Worm (Caenorhabditis elegans): ENCODE results near the gene srz-101.

The srz-101 gene

DNA sequence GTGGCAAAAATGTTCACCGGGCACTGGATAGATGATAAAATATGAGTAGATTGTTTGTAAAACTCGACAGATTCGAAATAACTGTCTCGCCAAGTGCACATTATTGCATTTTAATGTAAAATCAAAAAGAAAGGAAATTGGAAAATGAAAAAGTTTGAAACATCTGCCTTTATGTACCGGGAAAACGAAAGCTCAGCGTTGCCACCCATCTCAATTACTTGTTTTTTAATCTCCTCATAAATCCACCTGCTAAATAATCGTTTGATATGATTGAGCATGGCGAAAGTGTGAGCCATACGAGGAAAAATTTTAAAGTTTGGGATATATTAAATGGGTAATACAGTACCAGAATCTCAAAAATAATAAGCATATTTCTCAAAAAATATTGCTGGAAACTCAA, 21.9 kb downstream of the srz-101 start, which contains the start of gene srh-137:
Gene srh-137, minus strand, starts transcription at position 101 of the 400 bp plus-strand sequence.
- TF ChIP-seq eor-1 (tag; optimal IDR thresholded peaks at IDR 0.05) = no peak
- no peak for TF ChIP-seq lsy-12 (tag; optimal IDR thresholded peaks at IDR 0.05)
- no peak for TF ChIP-seq pqm-1 (tag; optimal IDR thresholded peaks at IDR 0.05)
- no peak for TF ChIP-seq daf-12 (tag; optimal IDR thresholded peaks at IDR 0.05)
- no peak for TF ChIP-seq lin-39 (tag; optimal IDR thresholded peaks at IDR 0.05)
- TF ChIP-seq sea-2 (GFP tag; optimal IDR thresholded peaks at IDR 0.05) = no peak
- no peak for TF ChIP-seq nhr-237 (tag; optimal IDR thresholded peaks at IDR 0.05)
- TF ChIP-seq nhr-67 (tag; optimal IDR thresholded peaks at IDR 0.05) = no peak
- TF ChIP-seq ceh-82 (tag; optimal IDR thresholded peaks at IDR 0.05) = no peak
- TF ChIP-seq nhr-76 (tag; optimal IDR thresholded peaks at IDR 0.05) = no peak
- no peak for TF ChIP-seq fkh-2 (tag; optimal IDR thresholded peaks at IDR 0.05)
- no peak for TF ChIP-seq elt-2 (tag; optimal IDR thresholded peaks at IDR 0.05)
- TF ChIP-seq nhr-11 (tag; optimal IDR thresholded peaks at IDR 0.05) = no peak
- TF ChIP-seq nfya-1 (tag; optimal IDR thresholded peaks at IDR 0.05; ENCODE audit: insufficient read depth) = no peak
- no peak for TF ChIP-seq nhr-25 (tag; optimal IDR thresholded peaks at IDR 0.05)

DNA sequence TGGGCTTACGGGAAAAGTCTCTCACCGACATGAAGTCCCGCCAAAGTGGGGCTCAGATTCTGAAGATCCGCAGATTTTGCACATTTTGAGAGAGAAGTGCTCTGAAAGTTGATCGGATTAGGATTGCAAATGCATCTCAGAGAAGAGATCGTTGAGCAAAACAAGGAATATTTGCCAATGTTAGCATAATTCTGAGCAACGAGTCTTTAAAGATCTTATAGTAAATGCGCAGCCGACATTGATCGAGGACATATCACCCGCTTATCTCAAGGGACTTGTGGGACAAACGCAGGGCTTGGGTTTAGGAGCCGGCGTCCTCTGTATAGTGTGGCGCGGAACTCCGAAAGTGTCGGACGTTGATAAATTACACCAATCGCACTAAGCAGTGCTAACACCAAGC, 29.1 kb downstream of the srz-101 start, which contains the start of gene nhr-112:
Gene nhr-112, minus strand, starts transcription at position 101 of the 400 bp plus-strand sequence.
- TF ChIP-seq unc-62 (GFP tag; optimal IDR thresholded peaks at IDR 0.05) (no peak), pqm-1 (tag; optimal IDR thresholded peaks at IDR 0.05) (no peak), nhr-237 (tag; optimal IDR thresholded peaks at IDR 0.05) (no peak), lin-39 (tag; optimal IDR thresholded peaks at IDR 0.05) (no peak), tbx-2 (tag; optimal IDR thresholded peaks at IDR 0.05) (no peak), unc-39 (tag; optimal IDR thresholded peaks at IDR 0.05) (no peak), R02D3.7 (tag; optimal IDR thresholded peaks at IDR 0.05) (no peak), mml-1 (tag; optimal IDR thresholded peaks at IDR 0.05) (no peak), snpc-4 (tag; optimal IDR thresholded peaks at IDR 0.05) (no peak), ceh-9 (tag; optimal IDR thresholded peaks at IDR 0.05) (no peak), ceh-28 (tag; optimal IDR thresholded peaks at IDR 0.05) (no peak), zag-1 (tag; optimal IDR thresholded peaks at IDR 0.05) (no peak), aly-2 (tag; optimal IDR thresholded peaks at IDR 0.05) (no peak), jun-1 (tag; optimal IDR thresholded peaks at IDR 0.05) (no peak), ama-1 (optimal IDR thresholded peaks at IDR 0.05) (no peak), ceh-82 (tag; optimal IDR thresholded peaks at IDR 0.05) (no peak)

DNA sequence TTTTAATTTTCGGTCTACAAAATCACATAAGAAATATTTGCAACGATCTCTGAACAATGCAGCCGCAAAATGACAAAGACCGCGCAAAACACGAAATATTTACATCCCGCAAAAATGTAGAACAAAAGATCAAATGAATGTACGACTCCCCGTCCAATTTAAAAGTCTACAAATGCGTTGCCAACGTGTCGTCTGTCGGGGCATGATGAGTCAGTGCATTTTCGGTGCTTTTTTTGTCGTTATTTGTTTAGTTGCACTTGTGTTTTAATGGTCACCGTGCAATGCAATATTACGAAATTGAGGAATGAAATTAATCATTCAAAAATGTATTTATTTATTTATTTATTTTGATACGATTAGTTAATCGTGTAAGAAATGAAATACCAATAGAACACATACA, 29.9 kb downstream of the srz-101 start:
- TF ChIP-seq pqm-1 (tag; optimal IDR thresholded peaks at IDR 0.05) = no peak
- TF ChIP-seq snpc-4 (tag; optimal IDR thresholded peaks at IDR 0.05) = no peak
- TF ChIP-seq pha-4 (tag; optimal IDR thresholded peaks at IDR 0.05) = peak; percentile 73
- no peak for TF ChIP-seq unc-39 (tag; optimal IDR thresholded peaks at IDR 0.05)
- TF ChIP-seq ceh-16 (tag; optimal IDR thresholded peaks at IDR 0.05) = no peak

DNA sequence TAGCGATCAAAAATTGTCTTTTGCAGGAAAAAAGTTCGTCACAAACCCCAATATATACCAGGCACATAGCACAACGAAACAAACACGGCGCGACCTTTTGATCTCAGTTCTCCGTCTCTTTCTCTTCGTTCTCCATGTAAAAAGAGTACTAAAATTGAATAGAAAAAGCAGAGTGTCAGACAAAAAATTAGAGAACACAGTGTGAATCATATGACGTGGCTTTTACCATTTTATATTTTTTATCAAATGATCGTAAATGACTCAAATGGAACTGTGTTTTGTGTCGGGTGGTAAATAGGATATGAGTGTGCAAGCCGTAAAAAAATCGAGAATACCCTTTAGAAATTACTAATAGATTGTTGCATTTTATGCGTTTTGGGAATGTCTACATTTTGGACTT, 31.3 kb downstream of the srz-101 start:
- TF ChIP-seq daf-12 (tag; optimal IDR thresholded peaks at IDR 0.05) (no peak), elt-3 (tag; optimal IDR thresholded peaks at IDR 0.05) (no peak), tbx-2 (tag; optimal IDR thresholded peaks at IDR 0.05) (no peak), fos-1 (tag; optimal IDR thresholded peaks at IDR 0.05) (no peak), ztf-11 (tag; optimal IDR thresholded peaks at IDR 0.05) (no peak), nfya-1 (tag; optimal IDR thresholded peaks at IDR 0.05; ENCODE audit: insufficient read depth) (no peak), lin-39 (tag; optimal IDR thresholded peaks at IDR 0.05) (no peak), nhr-237 (tag; optimal IDR thresholded peaks at IDR 0.05) (no peak), pqm-1 (tag; optimal IDR thresholded peaks at IDR 0.05) (peak; percentile 98), ztf-4 (tag; optimal IDR thresholded peaks at IDR 0.05) (no peak), nhr-23 (tag; optimal IDR thresholded peaks at IDR 0.05) (no peak), egl-27 (tag; optimal IDR thresholded peaks at IDR 0.05) (no peak), nhr-12 (tag; optimal IDR thresholded peaks at IDR 0.05) (no peak), ceh-28 (tag; optimal IDR thresholded peaks at IDR 0.05) (no peak), nhr-76 (tag; optimal IDR thresholded peaks at IDR 0.05) (no peak), egl-5 (tag; optimal IDR thresholded peaks at IDR 0.05) (no peak), nhr-77 (tag; optimal IDR thresholded peaks at IDR 0.05) (no peak), eor-1 (tag; optimal IDR thresholded peaks at IDR 0.05) (no peak), lin-15B (tag; optimal IDR thresholded peaks at IDR 0.05) (no peak), unc-62 (GFP tag; optimal IDR thresholded peaks at IDR 0.05) (no peak), pha-4 (tag; optimal IDR thresholded peaks at IDR 0.05) (peak; percentile 87), elt-2 (tag; optimal IDR thresholded peaks at IDR 0.05) (peak; percentile 86), ceh-82 (tag; optimal IDR thresholded peaks at IDR 0.05) (no peak), zag-1 (tag; optimal IDR thresholded peaks at IDR 0.05) (no peak), aly-2 (tag; optimal IDR thresholded peaks at IDR 0.05) (no peak), elt-1 (tag; optimal IDR thresholded peaks at IDR 0.05) (no peak), hmg-11 (tag; optimal IDR thresholded peaks at IDR 0.05) (no peak), skn-1 (tag; optimal IDR thresholded peaks at IDR 0.05) (no peak), fkh-10 (GFP tag; optimal IDR thresholded peaks at IDR 0.05) (no peak), mdl-1 (tag; optimal IDR thresholded peaks at IDR 0.05) (no peak), nhr-28 (tag; optimal IDR thresholded peaks at IDR 0.05) (no peak), jun-1 (tag; optimal IDR thresholded peaks at IDR 0.05) (peak; percentile 79), mml-1 (tag; optimal IDR thresholded peaks at IDR 0.05) (no peak), snpc-4 (tag; optimal IDR thresholded peaks at IDR 0.05) (peak; percentile 40), lsy-12 (tag; optimal IDR thresholded peaks at IDR 0.05) (no peak), nhr-67 (tag; optimal IDR thresholded peaks at IDR 0.05) (no peak), fkh-2 (tag; optimal IDR thresholded peaks at IDR 0.05) (no peak), ceh-16 (tag; optimal IDR thresholded peaks at IDR 0.05) (no peak), unc-39 (tag; optimal IDR thresholded peaks at IDR 0.05) (no peak), nhr-25 (tag; optimal IDR thresholded peaks at IDR 0.05) (no peak)
